Fruit fly (Drosophila melanogaster) whole organism, embryonic: ENCODE results near the gene Rab3-GAP.
A peak's percentile ranks its signal among the peaks of the same experiment; 100 is the strongest.

Experiments used
- Adf1 ChIP-seq: fragments of 200-800 bp; sonication (Bioruptor generic); IDR thresholded peaks from 2 replicates; pipeline ENCODE4 v1.3.6; 2022; ENCODE audit warnings: missing biosample characterization, missing genetic modification characterization
- Atf3 ChIP-seq: fragments of 200-800 bp; sonication (Bioruptor generic); optimal IDR thresholded peaks from 3 replicates; lab custom pipeline; 2016; ENCODE audit warnings: missing biosample characterization, missing genetic modification characterization
- B-H1 ChIP-seq: fragments of 200-800 bp; sonication (Bioruptor generic); IDR thresholded peaks from 3 replicates; pipeline ENCODE4 v1.3.6; 2022; ENCODE audit warnings: missing biosample characterization, missing genetic modification characterization
- Bdp1 ChIP-seq: fragments of 200-800 bp; sonication (Bioruptor generic); optimal IDR thresholded peaks from 3 replicates; lab custom pipeline; 2016; ENCODE audit warnings: missing biosample characterization, missing genetic modification characterization
- CG10543 ChIP-seq: fragments of 200-800 bp; sonication (Bioruptor generic); optimal IDR thresholded peaks from 3 replicates; lab custom pipeline; 2017; ENCODE audit warnings: missing biosample characterization, mild to moderate bottlenecking, missing genetic modification characterization, moderate library complexity
- CG11093 ChIP-seq: fragments of 200-800 bp; sonication (Bioruptor generic); IDR thresholded peaks from 3 replicates; pipeline ENCODE4 v1.3.6; 2022; ENCODE audit warnings: missing biosample characterization, missing genetic modification characterization
- CG11247 ChIP-seq: fragments of 200-800 bp; sonication (Bioruptor generic); IDR thresholded peaks from 2 replicates; pipeline ENCODE4 v1.3.6; 2022; ENCODE audit warnings: missing biosample characterization, missing genetic modification characterization
- CG12104 ChIP-seq: fragments of 200-800 bp; sonication (Bioruptor generic); optimal IDR thresholded peaks from 3 replicates; lab custom pipeline; 2016; ENCODE audit warnings: missing biosample characterization, missing genetic modification characterization
- CG13123 ChIP-seq: fragments of 200-800 bp; sonication (Bioruptor generic); optimal IDR thresholded peaks from 2 replicates; lab custom pipeline; 2016; ENCODE audit warnings: missing biosample characterization, missing genetic modification characterization
- CG15269 ChIP-seq: fragments of 200-800 bp; sonication (Bioruptor generic); optimal IDR thresholded peaks from 2 replicates; lab custom pipeline; 2018; ENCODE audit warnings: missing biosample characterization, mild to moderate bottlenecking, missing genetic modification characterization, moderate library complexity
- CG15479 ChIP-seq: fragments of 200-800 bp; sonication (Bioruptor generic); optimal IDR thresholded peaks from 3 replicates; lab custom pipeline; 2019; ENCODE audit warnings: missing biosample characterization, mild to moderate bottlenecking, missing genetic modification characterization, moderate library complexity
- CG17328 ChIP-seq: fragments of 200-800 bp; sonication (Bioruptor generic); IDR thresholded peaks from 2 replicates; pipeline ENCODE4 v1.3.6; 2022; ENCODE audit warnings: missing biosample characterization, missing genetic modification characterization
- CG18599 ChIP-seq: fragments of 200-800 bp; sonication (Bioruptor generic); optimal IDR thresholded peaks from 3 replicates; lab custom pipeline; 2017; ENCODE audit warnings: missing biosample characterization, missing genetic modification characterization, mild to moderate bottlenecking, moderate library complexity, missing genetic modification reagents
- CG18764 ChIP-seq: fragments of 200-800 bp; sonication (Bioruptor generic); optimal IDR thresholded peaks from 3 replicates; lab custom pipeline; 2016; ENCODE audit warnings: missing biosample characterization, missing genetic modification characterization
- CG4707 ChIP-seq: fragments of 200-800 bp; sonication (Bioruptor generic); optimal IDR thresholded peaks from 2 replicates; lab custom pipeline; 2018; ENCODE audit warnings: missing biosample characterization, mild to moderate bottlenecking, missing genetic modification characterization, moderate library complexity
- CG7357 ChIP-seq: fragments of 200-800 bp; sonication (Bioruptor generic); IDR thresholded peaks from 3 replicates; pipeline ENCODE4 v1.3.6; 2022; ENCODE audit warnings: missing biosample characterization, missing genetic modification characterization
- CG7839 ChIP-seq: fragments of 200-800 bp; sonication (Bioruptor generic); optimal IDR thresholded peaks from 3 replicates; lab custom pipeline; 2018; ENCODE audit warnings: missing biosample characterization, mild to moderate bottlenecking, missing genetic modification characterization, moderate library complexity
- CG8281 ChIP-seq: fragments of 200-800 bp; sonication (Bioruptor generic); optimal IDR thresholded peaks from 2 replicates; lab custom pipeline; 2018; ENCODE audit warnings: missing biosample characterization, mild to moderate bottlenecking, missing genetic modification characterization, moderate library complexity
- CG8765 ChIP-seq: fragments of 200-800 bp; sonication (Bioruptor generic); IDR thresholded peaks from 2 replicates; pipeline ENCODE4 v1.3.6; 2022; ENCODE audit warnings: missing biosample characterization, missing genetic modification characterization
- CG8924 ChIP-seq: fragments of 200-800 bp; optimal IDR thresholded peaks from 3 replicates; lab custom pipeline; 2019; ENCODE audit warnings: missing biosample characterization, mild to moderate bottlenecking, missing genetic modification characterization, moderate library complexity
- CG8944 ChIP-seq: fragments of 200-800 bp; sonication (Bioruptor generic); optimal IDR thresholded peaks from 3 replicates; lab custom pipeline; 2016; ENCODE audit warnings: missing biosample characterization, missing genetic modification characterization
- Dfd ChIP-seq, 2 experiments: fragments of >200 bp; optimal IDR thresholded peaks; 2 replicates each; lab custom pipeline; 2017; ENCODE audit warnings: missing biosample characterization in 2 of 2, missing genetic modification characterization in 2 of 2
- Dll ChIP-seq: fragments of 200-800 bp; sonication (Bioruptor generic); IDR thresholded peaks from 4 replicates; pipeline ENCODE4 v1.3.6; 2022; ENCODE audit warnings: missing biosample characterization, missing genetic modification characterization; ENCODE audit not compliant: partially characterized antibody
- Dref ChIP-seq: fragments of 200-800 bp; sonication (Bioruptor generic); IDR thresholded peaks from 2 replicates; pipeline ENCODE4 v1.3.6; 2022; ENCODE audit warnings: missing biosample characterization, missing genetic modification characterization
- ERR ChIP-seq: fragments of 200-800 bp; sonication (Bioruptor generic); optimal IDR thresholded peaks from 2 replicates; lab custom pipeline; 2016; ENCODE audit warnings: missing biosample characterization, missing genetic modification characterization
- H15 ChIP-seq: fragments of 200-800 bp; sonication (Bioruptor generic); IDR thresholded peaks from 3 replicates; pipeline ENCODE4 v1.3.6; 2022; ENCODE audit warnings: missing biosample characterization, missing genetic modification characterization
- Hmx ChIP-seq: fragments of 200-800 bp; sonication (Bioruptor generic); optimal IDR thresholded peaks from 2 replicates; lab custom pipeline; 2016; ENCODE audit warnings: missing biosample characterization, missing genetic modification characterization
- Lim3 ChIP-seq: fragments of 200-800 bp; sonication (Bioruptor generic); IDR thresholded peaks from 2 replicates; pipeline ENCODE4 v1.3.6; 2022; ENCODE audit warnings: missing biosample characterization, missing genetic modification characterization
- Nf-YA ChIP-seq: fragments of 200-800 bp; sonication (Bioruptor generic); IDR thresholded peaks from 2 replicates; pipeline ENCODE4 v1.3.6; 2022; ENCODE audit warnings: missing biosample characterization, missing genetic modification characterization
- Opbp ChIP-seq: fragments of 200-800 bp; sonication (Bioruptor generic); IDR thresholded peaks from 3 replicates; pipeline ENCODE4 v1.3.6; 2022; ENCODE audit warnings: missing biosample characterization, missing genetic modification characterization; ENCODE audit not compliant: partially characterized antibody
- Ptx1 ChIP-seq: fragments of 200-800 bp; sonication (Bioruptor generic); IDR thresholded peaks from 2 replicates; pipeline ENCODE4 v1.3.6; 2022; ENCODE audit warnings: missing biosample characterization, missing genetic modification characterization
- Scr ChIP-seq: fragments of 200-800 bp; sonication (Bioruptor generic); IDR thresholded peaks from 2 replicates; pipeline ENCODE4 v1.3.6; 2022; ENCODE audit warnings: missing biosample characterization, missing genetic modification characterization; ENCODE audit not compliant: partially characterized antibody
- Sin3A ChIP-seq: fragments of >200 bp; optimal IDR thresholded peaks from 2 replicates; lab custom pipeline; 2018
- Sox100B ChIP-seq: fragments of 200-800 bp; sonication (Bioruptor generic); optimal IDR thresholded peaks from 3 replicates; lab custom pipeline; 2018; ENCODE audit warnings: missing biosample characterization, mild to moderate bottlenecking, missing genetic modification characterization
- YL-1 ChIP-seq: fragments of 200-800 bp; sonication (Bioruptor generic); optimal IDR thresholded peaks from 3 replicates; lab custom pipeline; 2017; ENCODE audit warnings: missing biosample characterization, mild to moderate bottlenecking, missing genetic modification characterization
- bbx ChIP-seq: fragments of 200-800 bp; sonication (Bioruptor generic); IDR thresholded peaks from 2 replicates; pipeline ENCODE4 v1.3.6; 2022; ENCODE audit warnings: missing biosample characterization, missing genetic modification characterization; ENCODE audit not compliant: partially characterized antibody
- chif ChIP-seq, 2 experiments: fragments of 200-800 bp; sonication (Bioruptor generic); optimal IDR thresholded peaks; 3 replicates each; lab custom pipeline; 2016; ENCODE audit warnings: missing biosample characterization in 2 of 2, missing genetic modification characterization in 2 of 2
- chm ChIP-seq: fragments of 200-800 bp; sonication (Bioruptor generic); IDR thresholded peaks from 2 replicates; pipeline ENCODE4 v1.3.6; 2022; ENCODE audit warnings: missing biosample characterization, missing genetic modification characterization
- ci ChIP-seq: fragments of 200-800 bp; sonication (Bioruptor generic); IDR thresholded peaks from 3 replicates; pipeline ENCODE4 v1.3.6; 2022; ENCODE audit warnings: missing biosample characterization, missing genetic modification characterization
- croc ChIP-seq: fragments of 200-800 bp; sonication (Bioruptor generic); conservative IDR thresholded peaks from 3 replicates; pipeline ENCODE4 v1.3.6; 2022; ENCODE audit warnings: missing biosample characterization, missing genetic modification characterization
- fd64A ChIP-seq: fragments of 200-800 bp; sonication (Bioruptor generic); optimal IDR thresholded peaks from 3 replicates; lab custom pipeline; 2018; ENCODE audit warnings: missing biosample characterization, mild to moderate bottlenecking, missing genetic modification characterization
- gcm ChIP-seq: fragments of 200-800 bp; sonication (Bioruptor generic); optimal IDR thresholded peaks from 2 replicates; lab custom pipeline; 2019; ENCODE audit warnings: missing biosample characterization, mild to moderate bottlenecking, missing genetic modification characterization, moderate library complexity
- hb ChIP-seq: fragments of 200-800 bp; sonication (Bioruptor generic); IDR thresholded peaks from 3 replicates; pipeline ENCODE4 v1.3.6; 2022; ENCODE audit warnings: missing biosample characterization, missing genetic modification characterization; ENCODE audit not compliant: partially characterized antibody
- kah ChIP-seq: fragments of 200-800 bp; sonication (Bioruptor generic); optimal IDR thresholded peaks from 2 replicates; lab custom pipeline; 2018; ENCODE audit warnings: missing biosample characterization, mild to moderate bottlenecking, missing genetic modification characterization
- mirr ChIP-seq: fragments of 200-800 bp; sonication (Bioruptor generic); optimal IDR thresholded peaks from 3 replicates; lab custom pipeline; 2018; ENCODE audit warnings: missing biosample characterization, mild to moderate bottlenecking, missing genetic modification characterization
- nmo ChIP-seq: fragments of 200-800 bp; sonication (Bioruptor generic); optimal IDR thresholded peaks from 2 replicates; lab custom pipeline; 2018; ENCODE audit warnings: missing biosample characterization, mild to moderate bottlenecking, missing genetic modification characterization, moderate library complexity
- peb ChIP-seq: fragments of 200-800 bp; sonication (Bioruptor generic); IDR thresholded peaks from 2 replicates; pipeline ENCODE4 v1.3.6; 2022; ENCODE audit warnings: missing biosample characterization, missing genetic modification characterization
- tio ChIP-seq: fragments of 200-800 bp; sonication (Bioruptor generic); optimal IDR thresholded peaks from 2 replicates; lab custom pipeline; 2017; ENCODE audit warnings: missing biosample characterization, missing genetic modification characterization, inconsistent platforms
- trem ChIP-seq: fragments of 200-800 bp; optimal IDR thresholded peaks from 3 replicates; lab custom pipeline; 2019; ENCODE audit warnings: missing biosample characterization, mild to moderate bottlenecking, missing genetic modification characterization, moderate library complexity
- vnd ChIP-seq: fragments of 200-800 bp; sonication (Bioruptor generic); IDR thresholded peaks from 3 replicates; pipeline ENCODE4 v1.3.6; 2022; ENCODE audit warnings: missing biosample characterization, missing genetic modification characterization; ENCODE audit not compliant: partially characterized antibody
- wek ChIP-seq: fragments of 200-800 bp; sonication (Bioruptor generic); optimal IDR thresholded peaks from 3 replicates; lab custom pipeline; 2018; ENCODE audit warnings: missing biosample characterization, mild to moderate bottlenecking, missing genetic modification characterization, moderate library complexity
- z ChIP-seq: fragments of 200-800 bp; sonication (Bioruptor generic); IDR thresholded peaks from 3 replicates; pipeline ENCODE4 v1.3.6; 2022; ENCODE audit warnings: missing biosample characterization, missing genetic modification characterization

Gene Rab3-GAP

DNA sequence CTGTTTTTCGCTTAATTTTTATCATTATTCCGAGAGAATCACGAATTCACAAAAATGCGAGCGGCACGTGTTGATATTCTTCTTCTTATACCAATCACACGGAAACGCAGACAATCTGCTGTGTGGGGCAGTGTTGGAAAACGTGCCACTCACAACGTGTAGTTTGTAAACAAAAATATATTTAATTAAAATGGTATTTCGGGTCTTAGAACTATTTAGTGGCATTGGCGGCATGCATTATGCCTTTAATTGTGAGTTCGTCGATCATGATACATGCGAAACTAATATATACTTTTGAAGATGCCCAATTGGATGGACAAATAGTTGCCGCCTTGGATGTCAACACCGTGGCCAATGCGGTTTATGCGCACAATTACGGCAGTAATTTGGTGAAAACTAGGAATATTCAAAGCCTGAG, 33.4 kb upstream of the Rab3-GAP start, which contains the start of the genes CG6712 and Mt2 (continued):
- TF ChIP-seq CG18599 (GFP tag; lab: Kevin White, UChicago) (no peak), Scr (GFP tag; lab: Robert Waterston, UW) (no peak), ERR (GFP tag; lab: Kevin White, UChicago) (no peak), vnd (GFP tag; lab: Robert Waterston, UW) (no peak), trem (tag; lab: Kevin White, UChicago) (peak; percentile 0), CG8924 (no peak), YL-1 (GFP tag; lab: Kevin White, UChicago) (peak; percentile 83), Dfd (GFP tag; optimal IDR thresholded peaks at IDR 0.05; lab: Kevin White, UChicago) (no peak), CG7357 (GFP tag; lab: Robert Waterston, UW) (no peak), mirr (GFP tag; lab: Kevin White, UChicago) (no peak), CG13123 (GFP tag; lab: Kevin White, UChicago) (no peak), Dref (GFP tag; lab: Robert Waterston, UW) (0 out of 2 replicates have a peak, but pooled peaks have one; percentile 33), CG15479 (no peak), Lim3 (GFP tag; lab: Robert Waterston, UW) (no peak), gcm (GFP tag; lab: Kevin White, UChicago) (no peak), tio (no peak), hb (GFP tag; lab: Robert Waterston, UW) (no peak), kah (GFP tag; lab: Kevin White, UChicago) (no peak), CG18764 (no peak), fd64A (no peak), Opbp (GFP tag; lab: Robert Waterston, UW) (no peak), Dll (no peak), CG15269 (no peak), CG7839 (tag; lab: Kevin White, UChicago) (no peak), Adf1 (no peak), Atf3 (no peak), B-H1 (GFP tag; lab: Robert Waterston, UW) (no peak), Sin3A (peak; percentile 43), z (no peak), Sox100B (GFP tag; lab: Kevin White, UChicago) (no peak), bbx (no peak), ci (0 out of 3 replicates have a peak, but pooled peaks have one; percentile 44), CG11093 (no peak), CG12104 (GFP tag; lab: Kevin White, UChicago) (no peak), chif (GFP tag; optimal IDR thresholded peaks at IDR 0.05; lab: Kevin White, UChicago) (no peak), peb (GFP tag; lab: Robert Waterston, UW) (no peak), Ptx1 (no peak), H15 (GFP tag; lab: Robert Waterston, UW) (no peak), CG4707 (no peak), CG8944 (GFP tag; lab: Kevin White, UChicago) (no peak), Bdp1 (no peak), wek (no peak), CG10543 (GFP tag; lab: Kevin White, UChicago) (no peak), CG11247 (GFP tag; lab: Robert Waterston, UW) (peak; percentile 39; the same call in 1 of the 2 replicates), chm (GFP tag; lab: Robert Waterston, UW) (no peak), Hmx (GFP tag; lab: Kevin White, UChicago) (no peak), CG8765 (GFP tag; lab: Robert Waterston, UW) (no peak), Nf-YA (GFP tag; lab: Robert Waterston, UW) (no peak), CG8281 (tag; lab: Kevin White, UChicago) (no peak), CG17328 (GFP tag; lab: Robert Waterston, UW) (no peak), nmo (peak; percentile 5), croc (GFP tag; lab: Robert Waterston, UW) (no peak)
